Worm (Caenorhabditis elegans) whole organism, early embryonic: ENCODE results near the gene gpla-1.

Source experiments
- B0310.2 ChIP-seq: sonication (generic microtip); optimal IDR thresholded peaks from 2 replicates; lab custom pipeline; 2016; ENCODE audit warnings: mild to moderate bottlenecking, missing genetic modification characterization, missing compliant biosample characterization
- F13C5.2 ChIP-seq: sonication (generic microtip); optimal IDR thresholded peaks from 2 replicates; lab custom pipeline; 2017; ENCODE audit warnings: mild to moderate bottlenecking, missing genetic modification characterization, inconsistent platforms, missing compliant biosample characterization
- aly-1 ChIP-seq: sonication (generic microtip); optimal IDR thresholded peaks from 2 replicates; lab custom pipeline; 2016; ENCODE audit warnings: missing genetic modification characterization, missing compliant biosample characterization
- ama-1 ChIP-seq: fragments of 150-350 bp; optimal IDR thresholded peaks from 2 replicates; lab custom pipeline; 2014
- ceh-13 ChIP-seq: fragments of 200-800 bp; sonication (Bioruptor generic); optimal IDR thresholded peaks from 2 replicates; lab custom pipeline; 2018; ENCODE audit warnings: mild to moderate bottlenecking, missing genetic modification characterization, missing compliant biosample characterization
- ceh-36 ChIP-seq: sonication (generic microtip); optimal IDR thresholded peaks from 2 replicates; lab custom pipeline; 2016; ENCODE audit warnings: missing genetic modification characterization, inconsistent platforms, missing compliant biosample characterization
- ets-7 ChIP-seq: sonication (generic microtip); optimal IDR thresholded peaks from 2 replicates; lab custom pipeline; 2016; ENCODE audit warnings: missing genotype, missing genetic modification characterization, missing compliant biosample characterization
- flt-1 ChIP-seq: fragments of 200-800 bp; sonication (Bioruptor generic); IDR thresholded peaks from 2 replicates; pipeline ENCODE4 v1.3.6; 2022; ENCODE audit warnings: missing genetic modification characterization, missing compliant biosample characterization
- hmbx-1 ChIP-seq: sonication (generic microtip); optimal IDR thresholded peaks from 2 replicates; lab custom pipeline; 2016; ENCODE audit warnings: mild to moderate bottlenecking, missing genetic modification characterization, missing compliant biosample characterization
- hmg-4 ChIP-seq: fragments of 200-800 bp; sonication (Bioruptor generic); optimal IDR thresholded peaks from 2 replicates; lab custom pipeline; 2018; ENCODE audit warnings: mild to moderate bottlenecking, missing genetic modification characterization, missing compliant biosample characterization
- hnd-1 ChIP-seq: sonication (generic microtip); optimal IDR thresholded peaks from 2 replicates; lab custom pipeline; 2016; ENCODE audit warnings: missing genetic modification characterization, missing compliant biosample characterization
- pes-1 ChIP-seq: fragments of 200-800 bp; sonication (Bioruptor generic); IDR thresholded peaks from 2 replicates; pipeline ENCODE4 v1.3.6; 2022; ENCODE audit warnings: missing genetic modification reagents, missing genetic modification characterization, missing compliant biosample characterization
- scrt-1 ChIP-seq: fragments of 200-800 bp; sonication (Bioruptor generic); IDR thresholded peaks from 2 replicates; pipeline ENCODE4 v1.3.6; 2022; ENCODE audit warnings: missing genetic modification characterization, missing compliant biosample characterization
- sea-1 ChIP-seq: fragments of 200-800 bp; sonication (Bioruptor generic); conservative IDR thresholded peaks from 2 replicates; pipeline ENCODE4 v1.3.6; 2022; ENCODE audit warnings: missing genetic modification characterization, missing compliant biosample characterization
- tbx-11 ChIP-seq: fragments of 200-800 bp; sonication (Bioruptor generic); IDR thresholded peaks from 2 replicates; pipeline ENCODE4 v1.3.6; 2022; ENCODE audit warnings: missing genetic modification characterization, missing compliant biosample characterization
- tbx-37 ChIP-seq: fragments of 200-800 bp; sonication (Bioruptor generic); conservative IDR thresholded peaks from 2 replicates; pipeline ENCODE4 v1.3.6; 2022; ENCODE audit warnings: missing genetic modification reagents, missing genetic modification characterization, missing compliant biosample characterization
- tra-4 ChIP-seq: sonication (generic microtip); optimal IDR thresholded peaks from 2 replicates; lab custom pipeline; 2017; ENCODE audit warnings: missing genetic modification characterization, missing compliant biosample characterization

gpla-1 gene

ce11 chrV:11889115-11889935 is 48.3 kb downstream of the gpla-1 start:
- TF ChIP-seq ceh-13 (GFP tag; lab: Kevin White, UChicago) (no peak), F13C5.2 (tag; lab: Kevin White, UChicago) (no peak), ets-7 (no peak), flt-1 (GFP tag; lab: Robert Waterston, UW) (no peak), B0310.2 (tag; lab: Kevin White, UChicago) (no peak), scrt-1 (no peak), aly-1 (tag; lab: Kevin White, UChicago) (no peak), ceh-36 (tag; lab: Kevin White, UChicago) (no peak), tra-4 (tag; lab: Kevin White, UChicago) (no peak), tbx-37 (no peak), ama-1 (lab: Kevin White, UChicago) (no peak), sea-1 (GFP tag; lab: Robert Waterston, UW) (no peak), tbx-11 (GFP tag; lab: Robert Waterston, UW) (no peak), pes-1 (GFP tag; lab: Robert Waterston, UW) (no peak)

ce11 chrV:11888656-11889055 is 49.0 kb downstream of the gpla-1 start:
- no peak for TF ChIP-seq tra-4 (tag; lab: Kevin White, UChicago)
- TF ChIP-seq tbx-11 (GFP tag; lab: Robert Waterston, UW), result no peak
- no peak for TF ChIP-seq aly-1 (tag; lab: Kevin White, UChicago)
- TF ChIP-seq F13C5.2 (tag; lab: Kevin White, UChicago), result no peak
- no peak for TF ChIP-seq sea-1 (GFP tag; lab: Robert Waterston, UW)
- TF ChIP-seq hmg-4, result no peak
- no peak for TF ChIP-seq ceh-13 (GFP tag; lab: Kevin White, UChicago)
- TF ChIP-seq pes-1 (GFP tag; lab: Robert Waterston, UW), result no peak
- TF ChIP-seq ets-7, result no peak
- TF ChIP-seq B0310.2 (tag; lab: Kevin White, UChicago), result no peak
- TF ChIP-seq hmbx-1 (tag; lab: Kevin White, UChicago), result no peak
- no peak for TF ChIP-seq scrt-1
- TF ChIP-seq ceh-36 (tag; lab: Kevin White, UChicago), result no peak
- TF ChIP-seq hnd-1 (tag; lab: Kevin White, UChicago), result no peak

ce11 chrV:11887988-11888499 is 49.6 kb downstream of the gpla-1 start, which contains the start of gene adh-1:
adh-1 (plus strand) TSS chrV:11888248.
- no peak for TF ChIP-seq pes-1 (GFP tag; lab: Robert Waterston, UW)
- no peak for TF ChIP-seq ets-7
- no peak for TF ChIP-seq B0310.2 (tag; lab: Kevin White, UChicago)
- no peak for TF ChIP-seq hnd-1 (tag; lab: Kevin White, UChicago)
- no peak for TF ChIP-seq flt-1 (GFP tag; lab: Robert Waterston, UW)
- no peak for TF ChIP-seq aly-1 (tag; lab: Kevin White, UChicago)
- no peak for TF ChIP-seq ceh-36 (tag; lab: Kevin White, UChicago)
- no peak for TF ChIP-seq F13C5.2 (tag; lab: Kevin White, UChicago)
- TF ChIP-seq sea-1 (GFP tag; lab: Robert Waterston, UW), result no peak
- no peak for TF ChIP-seq hmbx-1 (tag; lab: Kevin White, UChicago)
- TF ChIP-seq tra-4 (tag; lab: Kevin White, UChicago), result no peak
